Worm (Caenorhabditis elegans) whole organism, mixed stage, embryonic: ENCODE measurements around the gene rad-54.B.
A peak's percentile ranks its signal among the peaks of the same experiment; 100 is the strongest.

Experiments used
- cnd-1 ChIP-seq: fragments of 200-800 bp; sonication (Bioruptor generic); optimal IDR thresholded peaks from 2 replicates; lab custom pipeline; 2018; ENCODE audit warnings: mild to moderate bottlenecking, missing genetic modification characterization, missing compliant biosample characterization
- elt-1 ChIP-seq: sonication (generic microtip); optimal IDR thresholded peaks from 2 replicates; lab custom pipeline; 2017; ENCODE audit warnings: missing genetic modification characterization, mild to moderate bottlenecking, missing compliant biosample characterization, antibody characterized with exemption, moderate library complexity, borderline replicate concordance; ENCODE audit not compliant: insufficient read depth
- elt-3 ChIP-seq: fragments of 150-350 bp; optimal IDR thresholded peaks from 2 replicates; lab custom pipeline; 2014; ENCODE audit warnings: missing biosample characterization, missing genetic modification characterization
- ham-2 ChIP-seq: fragments of 200-800 bp; sonication (Bioruptor generic); optimal IDR thresholded peaks from 2 replicates; lab custom pipeline; 2018; ENCODE audit warnings: mild to moderate bottlenecking, missing genetic modification characterization, missing compliant biosample characterization
- unc-62 ChIP-seq: fragments of 150-350 bp; optimal IDR thresholded peaks from 2 replicates; lab custom pipeline; 2014; ENCODE audit warnings: missing biosample characterization, missing genetic modification reagents, missing genetic modification characterization

- TF ChIP-seq ham-2 (GFP tag; lab: Kevin White, UChicago), result no peak
- no peak for TF ChIP-seq elt-3 (tag; lab: Kevin White, UChicago)
- TF ChIP-seq unc-62 (GFP tag; lab: Kevin White, UChicago), result no peak
- no peak for TF ChIP-seq elt-1 (tag; lab: Kevin White, UChicago)
- peak; percentile 38 for TF ChIP-seq cnd-1 (tag; lab: Kevin White, UChicago)
Measured at ce11 chrIV:16946746-16947145, 3.1 kb upstream of the rad-54.B start, which contains the start of the genes Y116A8C.9 and arf-6.
